Worm (Caenorhabditis elegans) whole organism, L1 larva: ENCODE results near the gene D2024.5.

Experiments used
- fkh-10 ChIP-seq: sonication (generic microtip); optimal IDR thresholded peaks from 2 replicates; lab custom pipeline; 2017; ENCODE audit warnings: missing biosample characterization, missing genetic modification reagents, missing genetic modification characterization
- nhr-47 ChIP-seq: sonication (generic microtip); optimal IDR thresholded peaks from 2 replicates; lab custom pipeline; 2016; ENCODE audit warnings: mild to moderate bottlenecking, missing genetic modification characterization, moderate library complexity, missing compliant biosample characterization
- nhr-77 ChIP-seq: fragments of 150-350 bp; optimal IDR thresholded peaks from 2 replicates; lab custom pipeline; 2014; ENCODE audit warnings: missing biosample characterization, missing genetic modification characterization
- pqm-1 ChIP-seq: sonication (generic microtip); optimal IDR thresholded peaks from 3 replicates; lab custom pipeline; 2017; ENCODE audit warnings: missing biosample characterization, missing genetic modification characterization
- ztf-11 ChIP-seq, 2 experiments: sonication (generic microtip); optimal IDR thresholded peaks; 2 replicates each; lab custom pipeline; 2016 to 2017; ENCODE audit warnings: missing genetic modification characterization in 2 of 2, missing biosample characterization in 1 of 2, missing compliant biosample characterization in 1 of 2

ce11 chrIV:7216210-7216609 lies 11.9 kb downstream of the D2024.5 start:
- TF ChIP-seq fkh-10 (GFP tag; lab: Kevin White, UChicago) (no peak), nhr-77 (no peak), ztf-11 (tag; optimal IDR thresholded peaks at IDR 0.05; lab: Kevin White, UChicago) (no peak), pqm-1 (tag; lab: Kevin White, UChicago) (no peak), nhr-47 (tag; lab: Kevin White, UChicago) (no peak)
